Fruit fly (Drosophila melanogaster) whole organism, larva: ENCODE data around the gene msps.

Experiments
- noc ChIP-seq: fragments of 200-800 bp; sonication (Bioruptor generic); optimal IDR thresholded peaks from 3 replicates; lab custom pipeline; 2019; ENCODE audit warnings: missing biosample characterization, mild to moderate bottlenecking, missing genetic modification characterization, moderate library complexity

Gene msps

dm6 chr3R:16050621-16051328 lies at the start of gene msps:
Gene msps, plus strand, starts transcription at chr3R:16050801.
- no peak for TF ChIP-seq noc (tag; lab: Kevin White, UChicago)

dm6 chr3R:16004015-16004414 lies 46.6 kb upstream of the msps start:
- no peak for TF ChIP-seq noc (tag; lab: Kevin White, UChicago)

dm6 chr3R:16004691-16005474 lies 45.7 kb upstream of the msps start:
- TF ChIP-seq noc (tag; lab: Kevin White, UChicago), result peak; percentile 86

dm6 chr3R:16005943-16006342 lies 44.7 kb upstream of the msps start:
- no peak for TF ChIP-seq noc (tag; lab: Kevin White, UChicago)

dm6 chr3R:16006806-16007556 lies 43.6 kb upstream of the msps start:
- peak; percentile 2 for TF ChIP-seq noc (tag; lab: Kevin White, UChicago)

dm6 chr3R:16008300-16008699 lies 42.3 kb upstream of the msps start:
- TF ChIP-seq noc (tag; lab: Kevin White, UChicago), result no peak

- no peak for TF ChIP-seq noc (tag; lab: Kevin White, UChicago)
Observed at dm6 chr3R:16009030-16009429, 41.6 kb upstream of the msps start, which contains the start of gene GATAe. Gene GATAe, plus strand, starts transcription at chr3R:16009105.

dm6 chr3R:16010009-16010505 lies 40.5 kb upstream of the msps start:
- no peak for TF ChIP-seq noc (tag; lab: Kevin White, UChicago)

dm6 chr3R:16011698-16012332 lies 38.8 kb upstream of the msps start:
- peak; percentile 54 for TF ChIP-seq noc (tag; lab: Kevin White, UChicago)

- TF ChIP-seq noc (tag; lab: Kevin White, UChicago), result no peak
Observed at dm6 chr3R:16013580-16013979, 37.0 kb upstream of the msps start.

- no peak for TF ChIP-seq noc (tag; lab: Kevin White, UChicago)
Observed at dm6 chr3R:16014573-16014972, 36.0 kb upstream of the msps start.

- TF ChIP-seq noc (tag; lab: Kevin White, UChicago), result no peak
Observed at dm6 chr3R:16022005-16022404, 28.6 kb upstream of the msps start.

dm6 chr3R:16023627-16024026 lies 27.0 kb upstream of the msps start:
- no peak for TF ChIP-seq noc (tag; lab: Kevin White, UChicago)

dm6 chr3R:16024110-16024509 lies 26.5 kb upstream of the msps start:
- TF ChIP-seq noc (tag; lab: Kevin White, UChicago), result no peak

dm6 chr3R:16025587-16026223 lies 24.9 kb upstream of the msps start, which contains the start of gene pnr:
Gene pnr, plus strand, starts transcription at chr3R:16026079.
- TF ChIP-seq noc (tag; lab: Kevin White, UChicago), result no peak
